Fruit fly (Drosophila melanogaster) whole organism, wandering third instar larva: ENCODE data around the gene Or10a.
A peak's percentile ranks its signal among the peaks of the same experiment; 100 is the strongest.

Experiments used
- Abd-B ChIP-seq: fragments of >200 bp; optimal IDR thresholded peaks from 2 replicates; lab custom pipeline; 2017; ENCODE audit warnings: missing biosample characterization, missing genetic modification characterization
- CG32264 ChIP-seq: fragments of 200-800 bp; sonication (Bioruptor generic); optimal IDR thresholded peaks from 2 replicates; lab custom pipeline; 2016; ENCODE audit warnings: missing biosample characterization, missing genetic modification characterization
- Hr78 ChIP-seq: fragments of >200 bp; optimal IDR thresholded peaks from 2 replicates; lab custom pipeline; 2017; ENCODE audit warnings: missing biosample characterization, missing genetic modification characterization
- Jra ChIP-seq: sonication (Bioruptor generic); optimal IDR thresholded peaks from 2 replicates; lab custom pipeline; 2016; ENCODE audit warnings: missing biosample characterization, missing genetic modification characterization
- Myc ChIP-seq: fragments of >200 bp; optimal IDR thresholded peaks from 2 replicates; lab custom pipeline; 2017
- OdsH ChIP-seq: fragments of 200-800 bp; sonication (Bioruptor generic); optimal IDR thresholded peaks from 2 replicates; lab custom pipeline; 2016; ENCODE audit warnings: missing biosample characterization, mild to moderate bottlenecking, missing genetic modification characterization
- dmrt93B ChIP-seq: fragments of 200-800 bp; sonication (Bioruptor generic); optimal IDR thresholded peaks from 2 replicates; lab custom pipeline; 2018; ENCODE audit warnings: missing biosample characterization, mild to moderate bottlenecking, missing genetic modification characterization
- foxo ChIP-seq, 2 experiments: fragments of 200-800 bp; sonication (Bioruptor generic); optimal IDR thresholded peaks; 2 replicates in 1 of 2; 3 replicates in 1 of 2; lab custom pipeline; 2016 to 2017; ENCODE audit warnings: missing biosample characterization in 2 of 2, missing genetic modification characterization in 2 of 2
- fru ChIP-seq: fragments of 200-800 bp; sonication (Bioruptor generic); optimal IDR thresholded peaks from 3 replicates; lab custom pipeline; 2016; ENCODE audit warnings: missing biosample characterization, mild to moderate bottlenecking, missing genetic modification characterization
- h ChIP-seq: fragments of 200-800 bp; sonication (Bioruptor generic); optimal IDR thresholded peaks from 3 replicates; lab custom pipeline; 2016; ENCODE audit warnings: missing biosample characterization, mild to moderate bottlenecking, missing genetic modification characterization
- lola ChIP-seq: fragments of >200 bp; optimal IDR thresholded peaks from 2 replicates; lab custom pipeline; 2017; ENCODE audit warnings: missing biosample characterization, missing genetic modification characterization
- pan ChIP-seq: fragments of >200 bp; optimal IDR thresholded peaks from 2 replicates; lab custom pipeline; 2017
- psq ChIP-seq: fragments of 200-800 bp; sonication (Bioruptor generic); optimal IDR thresholded peaks from 3 replicates; lab custom pipeline; 2017; ENCODE audit warnings: missing biosample characterization, mild to moderate bottlenecking, missing genetic modification characterization, moderate library complexity
- usp ChIP-seq: fragments of >200 bp; optimal IDR thresholded peaks from 2 replicates; lab custom pipeline; 2017; ENCODE audit warnings: missing biosample characterization, missing genetic modification characterization

DNA sequence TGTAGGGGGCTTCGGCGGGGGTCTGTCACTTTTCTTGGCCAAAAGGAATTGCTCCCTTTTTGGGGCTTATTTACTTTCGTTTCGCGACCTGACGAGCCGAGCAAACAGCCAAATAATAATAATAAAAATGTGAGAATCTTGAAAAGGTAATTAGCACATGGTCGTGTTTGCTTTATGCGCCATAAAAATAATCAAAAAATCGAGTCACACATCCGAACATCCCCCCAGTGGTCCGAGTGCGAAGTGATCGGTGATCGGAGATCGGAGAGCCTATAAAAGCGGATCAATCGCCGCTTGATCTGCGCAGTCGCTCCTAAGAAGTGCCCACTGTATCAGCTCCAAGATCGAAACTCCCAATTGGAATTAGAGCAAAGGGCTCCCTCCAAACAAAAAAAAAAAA, 5.3 kb upstream of the Or10a start, which contains the start of gene Gs2:
- no peak for TF ChIP-seq Myc
- TF ChIP-seq usp (GFP tag; lab: Kevin White, UChicago), result no peak
- no peak for TF ChIP-seq dmrt93B (GFP tag; lab: Kevin White, UChicago)
- no peak for TF ChIP-seq Hr78 (GFP tag; lab: Kevin White, UChicago)
- no peak for TF ChIP-seq lola (GFP tag; lab: Kevin White, UChicago)
- no peak for TF ChIP-seq h (GFP tag; lab: Kevin White, UChicago)
- TF ChIP-seq pan (lab: Kevin White, UChicago), result no peak
- no peak for TF ChIP-seq CG32264 (GFP tag; lab: Kevin White, UChicago)
- TF ChIP-seq Jra (GFP tag; lab: Kevin White, UChicago), result no peak
- no peak for TF ChIP-seq psq (GFP tag; lab: Kevin White, UChicago)
- TF ChIP-seq fru (GFP tag; lab: Kevin White, UChicago), result no peak
- TF ChIP-seq Abd-B (GFP tag; lab: Kevin White, UChicago), result no peak
- no peak for TF ChIP-seq foxo (GFP tag; optimal IDR thresholded peaks at IDR 0.05; lab: Kevin White, UChicago)
- TF ChIP-seq OdsH (GFP tag; lab: Kevin White, UChicago), result peak; percentile 2
